Worm (Caenorhabditis elegans): Measurements from ENCODE around the gene F18E3.10.

The F18E3.10 gene

ce11 chrV:7381008-7381407 is 43.2 kb downstream of the F18E3.10 start, which contains the start of gene C03G6.17:
Gene C03G6.17, minus strand, starts transcription at chrV:7381108.
- TF ChIP-seq efl-1 (GFP tag; optimal IDR thresholded peaks at IDR 0.05) (no peak), tlf-1 (GFP tag; optimal IDR thresholded peaks at IDR 0.05) (no peak)

DNA sequence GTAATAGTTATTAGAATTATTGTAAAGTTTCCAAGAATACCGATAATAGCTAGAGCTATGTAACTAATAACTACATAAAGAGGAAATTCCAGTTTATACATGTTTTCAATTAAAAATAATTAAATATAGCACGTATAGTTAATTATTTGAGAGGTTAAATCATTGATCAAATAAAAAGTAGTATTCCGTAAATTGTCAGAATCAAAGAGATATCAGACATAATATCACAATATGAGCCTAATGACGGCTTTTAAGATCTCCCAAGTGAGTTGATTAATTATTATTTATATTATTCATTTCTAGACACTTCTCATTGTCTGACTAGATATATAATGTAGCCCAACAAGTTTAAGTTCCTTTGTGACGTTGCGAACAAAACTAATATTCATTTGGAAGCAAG is 44.9 kb downstream of the F18E3.10 start, which contains the start of gene srsx-24:
srsx-24 (minus strand) TSS at position 101 of the 400 bp plus-strand sequence.
- TF ChIP-seq efl-1 (GFP tag; optimal IDR thresholded peaks at IDR 0.05) = no peak

ce11 chrV:7374090-7374489 is 50.1 kb downstream of the F18E3.10 start, which contains the start of gene srx-56:
Gene srx-56, plus strand, starts transcription at chrV:7374390.
- TF ChIP-seq F52B5.7 (tag; optimal IDR thresholded peaks at IDR 0.05) (no peak), unc-130 (GFP tag; optimal IDR thresholded peaks at IDR 0.05) (no peak), zim-3 (tag; optimal IDR thresholded peaks at IDR 0.05) (no peak), lin-54 (GFP tag; optimal IDR thresholded peaks at IDR 0.05) (no peak), snpc-1.3 (tag; optimal IDR thresholded peaks at IDR 0.05; ENCODE audit: insufficient read depth) (no peak), bed-2 (GFP tag; IDR thresholded peaks at IDR 0.05) (no peak), B0019.2 (GFP tag; conservative IDR thresholded peaks at IDR 0.05) (no peak), sdz-38 (tag; optimal IDR thresholded peaks at IDR 0.05) (no peak), T07F8.4 (tag; optimal IDR thresholded peaks at IDR 0.05) (no peak), snpc-1.1 (tag; optimal IDR thresholded peaks at IDR 0.05; ENCODE audit: insufficient read depth) (no peak), ceh-100 (GFP tag; IDR thresholded peaks at IDR 0.05) (no peak), lsy-27 (tag; optimal IDR thresholded peaks at IDR 0.05; ENCODE audit: borderline replicate concordance, insufficient read depth) (no peak), hlh-26 (GFP tag; conservative IDR thresholded peaks at IDR 0.05) (no peak), attf-5 (GFP tag; optimal IDR thresholded peaks at IDR 0.05) (no peak), gei-17 (GFP tag; optimal IDR thresholded peaks at IDR 0.05) (no peak), cebp-1 (GFP tag; IDR thresholded peaks at IDR 0.05) (no peak), cebp-1 (tag; optimal IDR thresholded peaks at IDR 0.05) (no peak), Y53F4B.3 (GFP tag; IDR thresholded peaks at IDR 0.05) (no peak), ceh-27 (GFP tag; optimal IDR thresholded peaks at IDR 0.05) (no peak)
